Fruit fly (Drosophila melanogaster) ovary, adult (tissue): ENCODE measurements around the gene Ir8a.
A peak's percentile ranks its signal among the peaks of the same experiment; 100 is the strongest.

Experiments
- CG17801 ChIP-seq: fragments of 200-800 bp; optimal IDR thresholded peaks from 2 replicates; lab custom pipeline; 2019; ENCODE audit warnings: missing biosample characterization, mild to moderate bottlenecking, missing genetic modification characterization, moderate library complexity; ENCODE audit not compliant: partially characterized antibody

Ir8a gene

dm6 chrX:9236485-9236884 lies at the start of gene Ir8a:
Ir8a (minus strand) TSS chrX:9236585.
- TF ChIP-seq CG17801 (GFP tag; lab: Kevin White, UChicago): no peak

DNA sequence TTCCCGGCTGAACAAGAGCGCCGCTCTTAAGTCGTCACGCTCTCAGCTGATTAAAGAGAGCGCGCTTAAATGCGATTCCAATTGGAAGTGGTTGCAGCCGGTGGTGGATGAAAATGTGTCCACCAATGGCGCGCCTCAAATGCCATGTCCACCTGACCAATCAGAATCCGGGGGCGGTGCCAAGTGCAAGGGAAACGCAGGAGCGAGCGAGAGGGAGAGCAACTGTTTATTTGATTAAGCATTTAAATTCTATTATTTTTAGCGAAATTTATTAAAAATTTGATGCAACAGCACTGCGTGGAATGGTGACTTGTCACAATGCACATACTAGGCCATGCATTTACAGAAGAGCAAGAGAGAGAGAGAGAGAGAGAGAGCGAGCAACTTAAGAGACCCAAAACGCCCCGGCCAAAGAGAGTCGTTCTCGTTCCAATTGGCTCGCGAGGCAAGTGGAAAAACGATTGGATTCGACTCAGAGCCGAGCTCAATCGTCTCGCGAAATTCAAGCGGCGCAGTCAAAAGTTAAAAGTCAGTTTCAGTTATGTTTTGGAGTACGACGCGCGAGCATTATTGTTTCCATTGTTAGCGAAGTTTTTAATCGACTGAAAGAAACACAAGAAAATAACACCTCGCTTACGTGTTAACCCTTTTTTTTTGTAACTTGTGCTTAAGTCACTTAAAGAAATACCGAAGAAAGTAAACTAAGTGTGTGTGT lies 47.8 kb upstream of the Ir8a start, which contains the start of gene lz:
Gene lz (plus strand): TSS at position 626 of the 715 bp plus-strand sequence.
- no peak for TF ChIP-seq CG17801 (GFP tag; lab: Kevin White, UChicago)

- TF ChIP-seq CG17801 (GFP tag; lab: Kevin White, UChicago): peak; percentile 18
Observed at dm6 chrX:9282783-9283289, 46.5 kb upstream of the Ir8a start, which contains the start of gene c11.1. c11.1 (minus strand) TSS chrX:9283117.

DNA sequence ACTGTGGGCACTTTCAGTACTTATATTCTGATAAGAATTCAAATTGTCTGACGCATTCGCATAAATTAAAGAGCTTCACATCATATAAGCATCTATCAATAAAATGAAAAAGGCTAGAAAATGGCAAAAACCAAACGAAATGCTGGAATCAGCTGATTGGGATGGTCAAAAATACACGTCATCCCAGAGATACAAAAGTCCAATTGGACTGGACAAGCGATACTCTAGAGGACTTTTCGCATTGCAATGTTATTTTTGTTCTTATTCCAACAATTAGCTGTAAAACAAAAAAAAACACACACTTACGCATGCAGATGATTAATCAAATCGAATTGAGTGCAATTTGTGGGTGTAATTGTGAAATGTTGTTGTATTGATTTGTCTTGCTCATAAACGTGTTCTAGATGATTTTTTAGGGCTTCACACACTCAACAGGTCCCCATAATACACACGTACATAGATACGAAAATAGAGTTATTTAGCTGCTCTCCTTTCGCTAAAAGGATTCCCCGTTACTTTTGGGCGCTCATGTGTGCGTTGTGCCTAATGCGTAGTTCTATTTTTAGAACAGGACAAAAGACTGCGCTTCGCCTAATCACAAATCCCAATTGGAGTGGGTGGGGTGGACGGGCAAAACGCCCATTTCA lies 45.7 kb upstream of the Ir8a start:
- no peak for TF ChIP-seq CG17801 (GFP tag; lab: Kevin White, UChicago)

dm6 chrX:9272830-9273507 lies 36.6 kb upstream of the Ir8a start, which contains the start of the genes Cfp1 and Aladin:
Cfp1 (minus strand) TSS chrX:9272960.
Aladin (plus strand) TSS chrX:9273413.
- TF ChIP-seq CG17801 (GFP tag; lab: Kevin White, UChicago): no peak

- TF ChIP-seq CG17801 (GFP tag; lab: Kevin White, UChicago): no peak
Observed at dm6 chrX:9269825-9270224, 33.4 kb upstream of the Ir8a start, which contains the start of gene CG17440. CG17440 (minus strand) TSS chrX:9269925.

DNA sequence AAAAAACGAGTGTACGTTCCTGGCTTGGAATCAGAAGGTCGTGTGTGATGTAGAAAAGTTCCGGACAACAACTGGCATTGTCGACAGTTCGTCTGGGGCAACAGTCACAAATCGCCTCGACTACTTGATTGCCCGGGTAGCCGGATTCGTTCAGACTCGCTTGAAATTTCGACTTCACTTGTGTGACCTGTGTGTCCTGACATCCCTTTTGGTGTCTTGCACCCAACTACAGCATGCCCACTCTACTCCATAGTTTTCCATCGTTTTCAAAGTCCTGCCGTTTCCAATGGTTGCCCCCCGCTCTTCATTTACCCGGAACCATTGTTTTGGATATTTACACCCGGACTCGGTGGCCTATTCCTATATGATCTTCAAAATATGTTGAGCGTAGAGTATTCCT lies 31.2 kb upstream of the Ir8a start, which contains the start of gene Erk7:
Gene Erk7 (minus strand): TSS at position 101 of the 400 bp plus-strand sequence.
- TF ChIP-seq CG17801 (GFP tag; lab: Kevin White, UChicago): no peak

- TF ChIP-seq CG17801 (GFP tag; lab: Kevin White, UChicago): peak; percentile 15
Observed at dm6 chrX:9266082-9266481, 29.7 kb upstream of the Ir8a start.

- peak; percentile 34 for TF ChIP-seq CG17801 (GFP tag; lab: Kevin White, UChicago)
Observed at dm6 chrX:9255964-9256520, 19.7 kb upstream of the Ir8a start, which contains the start of gene ric8a. ric8a (plus strand) TSS chrX:9256168.

DNA sequence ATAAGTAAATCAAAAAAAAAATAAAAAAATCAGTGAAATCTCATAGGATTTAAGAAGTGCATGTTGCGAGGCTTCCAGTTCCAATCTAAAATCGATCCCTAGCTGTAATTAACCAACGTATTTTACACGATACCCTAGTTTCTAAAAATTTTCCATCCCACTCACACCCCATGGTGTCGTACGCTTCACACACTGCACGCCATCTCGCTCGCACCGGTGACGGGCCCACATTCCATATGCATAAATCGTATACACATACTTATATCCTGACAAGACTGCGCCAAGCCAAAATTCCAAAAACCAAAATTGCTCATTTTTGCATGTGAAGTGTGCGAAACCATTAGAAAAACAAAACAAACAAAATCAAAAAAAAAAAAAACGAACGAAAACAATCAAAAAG lies 18.6 kb upstream of the Ir8a start:
- no peak for TF ChIP-seq CG17801 (GFP tag; lab: Kevin White, UChicago)

DNA sequence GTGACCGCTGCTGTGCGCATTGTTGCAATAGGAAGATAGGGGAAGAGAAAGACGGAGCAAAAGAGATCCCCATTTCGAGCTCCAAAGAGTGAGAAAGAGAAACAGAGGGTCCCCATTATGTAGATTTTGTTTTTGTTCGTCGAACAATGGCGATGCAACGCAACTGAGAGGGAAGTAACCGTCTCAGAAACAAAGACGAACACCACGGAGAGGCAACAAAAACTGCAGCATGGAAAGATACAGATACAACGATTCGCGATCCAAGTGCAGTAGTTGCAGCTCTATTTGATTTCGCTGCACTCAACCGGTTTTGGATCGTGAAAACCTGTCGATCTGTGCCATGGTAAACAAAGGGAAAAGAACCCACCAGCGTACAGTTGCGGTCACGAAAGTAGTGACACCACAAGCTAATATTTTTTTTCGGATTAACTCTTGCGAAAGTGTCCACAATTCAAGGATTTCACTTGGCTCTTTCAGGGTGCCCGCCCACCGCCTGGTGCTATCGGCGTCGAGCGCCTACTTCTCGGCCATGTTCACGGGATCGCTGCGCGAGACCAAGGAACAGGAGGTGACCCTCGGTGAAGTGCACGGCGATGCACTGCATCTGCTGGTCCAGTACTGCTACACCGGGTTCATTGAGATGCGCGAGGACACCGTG lies 15.8 kb upstream of the Ir8a start:
- no peak for TF ChIP-seq CG17801 (GFP tag; lab: Kevin White, UChicago)

- no peak for TF ChIP-seq CG17801 (GFP tag; lab: Kevin White, UChicago)
Observed at dm6 chrX:9251212-9251877, 15.0 kb upstream of the Ir8a start.

- TF ChIP-seq CG17801 (GFP tag; lab: Kevin White, UChicago): peak; percentile 62
Observed at dm6 chrX:9250161-9250831, 13.9 kb upstream of the Ir8a start, which contains the start of gene CG17754. CG17754 (plus strand) TSS chrX:9250420.
